Worm (Caenorhabditis elegans): ENCODE results near the gene ccdc-12.

DNA sequence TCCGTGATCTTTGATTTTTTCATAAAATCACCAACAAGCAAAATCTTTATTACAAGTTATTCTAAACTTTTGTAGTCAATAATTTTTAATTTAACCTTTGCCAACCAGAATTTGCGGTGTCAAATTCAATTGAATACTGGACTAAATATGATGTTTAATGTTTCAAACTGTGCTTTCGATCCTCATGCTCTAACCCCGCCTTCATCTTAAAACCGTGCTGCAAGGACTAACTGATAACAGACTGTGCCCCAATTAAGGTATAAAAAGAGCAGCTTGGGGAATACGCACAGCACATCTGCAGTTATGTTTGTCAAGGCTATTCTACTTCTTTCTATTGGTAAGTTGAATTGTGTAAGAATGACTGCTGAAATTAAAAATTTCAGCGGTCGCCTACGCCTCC is 27.6 kb downstream of the ccdc-12 start, which contains the start of gene ilys-2:
- no peak for TF ChIP-seq nhr-77 (tag; optimal IDR thresholded peaks at IDR 0.05)
- no peak for TF ChIP-seq ama-1 (optimal IDR thresholded peaks at IDR 0.05)
- no peak for TF ChIP-seq unc-55 (GFP tag; optimal IDR thresholded peaks at IDR 0.05)
- no peak for TF ChIP-seq lin-13 (GFP tag; optimal IDR thresholded peaks at IDR 0.05)
- TF ChIP-seq elt-3 (tag; optimal IDR thresholded peaks at IDR 0.05): no peak
- TF ChIP-seq nhr-25 (tag; optimal IDR thresholded peaks at IDR 0.05): no peak

Data from whole organism, L2 larva.